Worm (Caenorhabditis elegans): ENCODE measurements around the gene C40C9.3.
A peak's percentile ranks its signal among the peaks of the same experiment; 100 is the strongest.

Gene C40C9.3

DNA sequence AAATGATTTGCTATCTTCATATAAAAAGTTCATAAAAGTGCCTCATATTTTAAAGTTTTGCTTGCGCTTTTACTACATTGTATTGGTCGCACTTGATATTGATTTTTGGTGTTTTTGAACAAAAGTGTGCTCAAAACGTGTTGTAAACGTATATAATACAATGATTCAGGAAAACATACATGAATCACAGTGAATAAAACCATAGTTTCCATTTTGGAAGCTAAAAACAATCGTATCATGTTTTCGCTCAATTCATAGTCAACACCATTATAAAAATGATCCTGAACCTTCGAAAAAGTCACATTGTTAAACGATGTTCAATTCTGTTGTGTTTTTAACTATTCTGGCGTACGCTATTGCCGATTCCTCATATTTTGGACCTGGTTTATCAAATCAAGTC, at the start of gene C40C9.3:
TSS of gene C40C9.3 (plus strand) at position 301 of the 400 bp plus-strand sequence.
- TF ChIP-seq ztf-26 (tag; optimal IDR thresholded peaks at IDR 0.05) (no peak), F57C9.4 (tag; optimal IDR thresholded peaks at IDR 0.05) (no peak), pbrm-1 (GFP tag; IDR thresholded peaks at IDR 0.05) (no peak), ztf-25 (GFP tag; IDR thresholded peaks at IDR 0.05) (no peak), Y79H2A.3 (GFP tag; conservative IDR thresholded peaks at IDR 0.05) (no peak), lsy-27 (tag; optimal IDR thresholded peaks at IDR 0.05; ENCODE audit: borderline replicate concordance, insufficient read depth) (no peak), dox-1 (GFP tag; IDR thresholded peaks at IDR 0.05) (no peak), snpc-1.1 (tag; optimal IDR thresholded peaks at IDR 0.05; ENCODE audit: insufficient read depth) (no peak), F22D6.2 (tag; optimal IDR thresholded peaks at IDR 0.05) (no peak), bed-1 (GFP tag; IDR thresholded peaks at IDR 0.05) (no peak), Y95B8A.8 (GFP tag; IDR thresholded peaks at IDR 0.05) (no peak), F55B11.4 (tag; optimal IDR thresholded peaks at IDR 0.05; ENCODE audit: borderline replicate concordance, insufficient read depth) (no peak), tbp1 (GFP tag; optimal IDR thresholded peaks at IDR 0.05) (no peak), lin-54 (GFP tag; optimal IDR thresholded peaks at IDR 0.05) (no peak), ztf-3 (GFP tag; optimal IDR thresholded peaks at IDR 0.05) (no peak), F10E7.11 (tag; optimal IDR thresholded peaks at IDR 0.05) (no peak)

DNA sequence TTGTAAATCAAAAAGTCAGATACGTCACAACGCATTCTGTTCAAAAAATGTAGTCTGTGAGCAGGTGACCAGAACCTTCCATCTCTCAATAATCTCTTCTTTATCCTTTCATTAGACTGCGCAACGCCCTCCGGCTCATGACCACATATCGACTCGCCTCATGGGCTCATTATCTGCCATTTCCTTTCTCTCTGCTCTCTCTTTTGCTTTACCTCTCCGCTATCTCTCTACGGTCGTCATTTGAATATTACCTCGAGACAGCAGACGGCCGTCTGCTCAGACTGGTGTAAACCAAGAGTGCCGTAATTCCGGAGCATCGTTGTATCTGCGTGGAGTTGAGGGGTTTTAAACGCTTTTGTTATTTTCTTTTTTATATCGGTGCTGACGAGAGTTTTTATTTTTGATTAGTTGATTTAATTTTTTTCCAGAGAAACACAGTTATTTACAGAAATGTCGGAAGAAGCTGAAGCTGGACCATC, 49.3 kb upstream of the C40C9.3 start, which contains the start of gene bra-1:
TSS of gene bra-1 (plus strand) at position 429 of the 479 bp plus-strand sequence.
- TF ChIP-seq Y67H2A.10 (GFP tag; conservative IDR thresholded peaks at IDR 0.05) (no peak), lsl-1 (GFP tag; optimal IDR thresholded peaks at IDR 0.05) (no peak), lin-35 (GFP tag; optimal IDR thresholded peaks at IDR 0.05) (peak in 1 of 3 experiments; percentile 40), nfya-1 (tag; optimal IDR thresholded peaks at IDR 0.05; ENCODE audit: borderline replicate concordance, insufficient read depth) (no peak), lag-1 (GFP tag; IDR thresholded peaks at IDR 0.05) (no peak), atf-7 (tag; optimal IDR thresholded peaks at IDR 0.05) (no peak), mes-4 (tag; optimal IDR thresholded peaks at IDR 0.05) (no peak), fkh-3 (tag; optimal IDR thresholded peaks at IDR 0.05) (no peak), attf-5 (GFP tag; optimal IDR thresholded peaks at IDR 0.05) (peak; percentile 35), zfh-2 (GFP tag; conservative IDR thresholded peaks at IDR 0.05) (peak; percentile 40; the same call in 1 of the 2 replicates), nfyb-1 (GFP tag; IDR thresholded peaks at IDR 0.05) (no peak), dox-1 (GFP tag; IDR thresholded peaks at IDR 0.05) (peak; percentile 50; the same call in 1 of the 2 replicates), rcor-1 (GFP tag; IDR thresholded peaks at IDR 0.05) (no peak), hsf-1 (GFP tag; IDR thresholded peaks at IDR 0.05) (no peak), nhr-80 (tag; optimal IDR thresholded peaks at IDR 0.05) (peak; percentile 54), pbrm-1 (GFP tag; IDR thresholded peaks at IDR 0.05) (no peak), madf-8 (GFP tag; conservative IDR thresholded peaks at IDR 0.05) (no peak), attf-3 (GFP tag; conservative IDR thresholded peaks at IDR 0.05) (peak; percentile 89), K12H6.12 (tag; optimal IDR thresholded peaks at IDR 0.05) (peak; percentile 6), sptf-2 (GFP tag; optimal IDR thresholded peaks at IDR 0.05) (no peak), ztf-28 (GFP tag; IDR thresholded peaks at IDR 0.05) (no peak), ceh-40 (GFP tag; IDR thresholded peaks at IDR 0.05) (0 out of 2 replicates have a peak, but pooled peaks have one; percentile 19), dpl-1 (GFP tag; optimal IDR thresholded peaks at IDR 0.05) (no peak), C06A6.2 (GFP tag; conservative IDR thresholded peaks at IDR 0.05) (no peak), athp-1 (tag; optimal IDR thresholded peaks at IDR 0.05) (no peak)

Data from whole organism, young adult.